Fruit fly (Drosophila melanogaster) whole organism, prepupa: ENCODE data around the gene CG33080.
A peak's percentile ranks its signal among the peaks of the same experiment; 100 is the strongest.

Experiments
- CG10631 ChIP-seq: fragments of 200-800 bp; sonication (Bioruptor generic); optimal IDR thresholded peaks from 2 replicates; lab custom pipeline; 2016; ENCODE audit warnings: missing biosample characterization, missing genetic modification characterization
- CG11762 ChIP-seq: fragments of 200-800 bp; sonication (Bioruptor generic); optimal IDR thresholded peaks from 3 replicates; lab custom pipeline; 2016; ENCODE audit warnings: missing biosample characterization, missing genetic modification characterization; ENCODE audit not compliant: insufficient read depth
- CG11902 ChIP-seq: fragments of 200-800 bp; sonication (Bioruptor generic); optimal IDR thresholded peaks from 3 replicates; lab custom pipeline; 2016; ENCODE audit warnings: missing biosample characterization, missing genetic modification characterization
- CG15336 ChIP-seq: fragments of 200-800 bp; sonication (Bioruptor generic); IDR thresholded peaks from 2 replicates; pipeline ENCODE4 v1.3.6; 2022; ENCODE audit warnings: missing biosample characterization, missing genetic modification characterization
- CG1621 ChIP-seq: fragments of 200-800 bp; sonication (Bioruptor generic); optimal IDR thresholded peaks from 3 replicates; lab custom pipeline; 2018; ENCODE audit warnings: missing biosample characterization, mild to moderate bottlenecking, missing genetic modification characterization
- CG16779 ChIP-seq: fragments of 200-800 bp; sonication (Bioruptor generic); optimal IDR thresholded peaks from 3 replicates; lab custom pipeline; 2017; ENCODE audit warnings: missing biosample characterization, mild to moderate bottlenecking, missing genetic modification characterization
- CG3032 ChIP-seq: fragments of 200-800 bp; optimal IDR thresholded peaks from 2 replicates; lab custom pipeline; 2019; ENCODE audit warnings: missing biosample characterization, mild to moderate bottlenecking, missing genetic modification characterization, moderate library complexity
- CG32006 ChIP-seq: fragments of 200-800 bp; sonication (Bioruptor generic); optimal IDR thresholded peaks from 3 replicates; lab custom pipeline; 2017; ENCODE audit warnings: missing biosample characterization, mild to moderate bottlenecking, missing genetic modification characterization
- CG34406 ChIP-seq: fragments of 200-800 bp; sonication (Bioruptor generic); optimal IDR thresholded peaks from 3 replicates; lab custom pipeline; 2016; ENCODE audit warnings: missing biosample characterization, missing genetic modification characterization
- CG3919 ChIP-seq: fragments of 200-800 bp; sonication (Bioruptor generic); optimal IDR thresholded peaks from 3 replicates; lab custom pipeline; 2016; ENCODE audit warnings: missing biosample characterization, missing genetic modification characterization
- CG4318 ChIP-seq: fragments of 200-800 bp; sonication (Bioruptor generic); optimal IDR thresholded peaks from 3 replicates; lab custom pipeline; 2017; ENCODE audit warnings: missing biosample characterization, mild to moderate bottlenecking, missing genetic modification characterization
- CG6163 ChIP-seq: fragments of 200-800 bp; sonication (Bioruptor generic); IDR thresholded peaks from 3 replicates; pipeline ENCODE4 v1.3.6; 2022; ENCODE audit warnings: missing biosample characterization, missing genetic modification characterization
- CG6792 ChIP-seq: fragments of 200-800 bp; sonication (Bioruptor generic); optimal IDR thresholded peaks from 3 replicates; lab custom pipeline; 2016; ENCODE audit warnings: missing biosample characterization, missing genetic modification characterization
- CG7368 ChIP-seq: fragments of 200-800 bp; sonication (Bioruptor generic); optimal IDR thresholded peaks from 3 replicates; lab custom pipeline; 2016; ENCODE audit warnings: missing biosample characterization, missing genetic modification characterization
- CG8119 ChIP-seq: fragments of 200-800 bp; sonication (Bioruptor generic); IDR thresholded peaks from 3 replicates; pipeline ENCODE4 v1.3.6; 2022; ENCODE audit warnings: missing biosample characterization, missing genetic modification characterization
- CG8319 ChIP-seq: fragments of 200-800 bp; sonication (Bioruptor generic); optimal IDR thresholded peaks from 3 replicates; lab custom pipeline; 2016; ENCODE audit warnings: missing biosample characterization, missing genetic modification characterization
- CG8632 ChIP-seq: fragments of 200-800 bp; sonication (Bioruptor generic); optimal IDR thresholded peaks from 3 replicates; lab custom pipeline; 2016; ENCODE audit warnings: missing biosample characterization, missing genetic modification characterization
- CG9139 ChIP-seq: fragments of 200-800 bp; sonication (Bioruptor generic); optimal IDR thresholded peaks from 3 replicates; lab custom pipeline; 2017; ENCODE audit warnings: missing biosample characterization, mild to moderate bottlenecking, missing genetic modification characterization
- Eip75B ChIP-seq: fragments of 200-800 bp; sonication (Bioruptor generic); optimal IDR thresholded peaks from 3 replicates; lab custom pipeline; 2016; ENCODE audit warnings: missing biosample characterization, missing genetic modification characterization
- Eip78C ChIP-seq: fragments of 200-800 bp; sonication (Bioruptor generic); peaks from one replicate; lab custom pipeline; 2016; ENCODE audit warnings: missing biosample characterization, missing genetic modification characterization
- Eip93F ChIP-seq: fragments of 200-800 bp; sonication (Bioruptor generic); optimal IDR thresholded peaks from 2 replicates; lab custom pipeline; 2016; ENCODE audit warnings: missing biosample characterization, mild to moderate bottlenecking, missing genetic modification characterization
- Ets96B ChIP-seq: fragments of 200-800 bp; optimal IDR thresholded peaks from 2 replicates; lab custom pipeline; 2019; ENCODE audit warnings: missing biosample characterization, mild to moderate bottlenecking, missing genetic modification characterization, moderate library complexity
- Gug ChIP-seq: fragments of 200-800 bp; sonication (Bioruptor generic); IDR thresholded peaks from 2 replicates; pipeline ENCODE4 v1.3.6; 2022; ENCODE audit warnings: missing biosample characterization, missing genetic modification characterization
- Hr38 ChIP-seq: sonication (Bioruptor generic); optimal IDR thresholded peaks from 2 replicates; lab custom pipeline; 2016; ENCODE audit warnings: missing biosample characterization, missing genetic modification characterization
- Hr39 ChIP-seq: fragments of 200-800 bp; sonication (Bioruptor generic); optimal IDR thresholded peaks from 2 replicates; lab custom pipeline; 2016; ENCODE audit warnings: missing biosample characterization, missing genetic modification characterization
- Hr4 ChIP-seq: fragments of 200-800 bp; sonication (Bioruptor generic); optimal IDR thresholded peaks from 3 replicates; lab custom pipeline; 2016; ENCODE audit warnings: missing biosample characterization, missing genetic modification characterization
- Lpt ChIP-seq: fragments of 200-800 bp; sonication (Bioruptor generic); optimal IDR thresholded peaks from 3 replicates; lab custom pipeline; 2016; ENCODE audit warnings: missing biosample characterization, missing genetic modification characterization
- Met ChIP-seq: fragments of 200-800 bp; sonication (Bioruptor generic); optimal IDR thresholded peaks from 3 replicates; lab custom pipeline; 2016; ENCODE audit warnings: missing biosample characterization, missing genetic modification characterization
- Smox ChIP-seq: fragments of 200-800 bp; sonication (Bioruptor generic); optimal IDR thresholded peaks from 3 replicates; lab custom pipeline; 2016; ENCODE audit warnings: missing biosample characterization, missing genetic modification characterization
- Sox102F ChIP-seq: fragments of 200-800 bp; sonication (Bioruptor generic); optimal IDR thresholded peaks from 2 replicates; lab custom pipeline; 2016; ENCODE audit warnings: missing biosample characterization, mild to moderate bottlenecking, missing genetic modification characterization
- Sox15 ChIP-seq: fragments of 200-800 bp; sonication (Bioruptor generic); optimal IDR thresholded peaks from 3 replicates; lab custom pipeline; 2016; ENCODE audit warnings: missing biosample characterization, missing genetic modification characterization
- achi ChIP-seq: fragments of 200-800 bp; sonication (Bioruptor generic); optimal IDR thresholded peaks from 3 replicates; lab custom pipeline; 2016; ENCODE audit warnings: missing biosample characterization, missing genetic modification characterization
- dac ChIP-seq: fragments of 200-800 bp; sonication (Bioruptor generic); optimal IDR thresholded peaks from 2 replicates; lab custom pipeline; 2017; ENCODE audit warnings: missing biosample characterization, mild to moderate bottlenecking, missing genetic modification characterization
- dsx ChIP-seq: fragments of 200-800 bp; optimal IDR thresholded peaks from 3 replicates; lab custom pipeline; 2019; ENCODE audit warnings: missing biosample characterization, mild to moderate bottlenecking, missing genetic modification characterization, moderate library complexity; ENCODE audit not compliant: poor library complexity, severe bottlenecking
- eg ChIP-seq: fragments of 200-800 bp; sonication (Bioruptor generic); IDR thresholded peaks from 3 replicates; pipeline ENCODE4 v1.3.6; 2022; ENCODE audit warnings: missing biosample characterization, missing genetic modification characterization
- esn ChIP-seq: fragments of 200-800 bp; sonication (Bioruptor generic); optimal IDR thresholded peaks from 2 replicates; lab custom pipeline; 2016; ENCODE audit warnings: missing biosample characterization, mild to moderate bottlenecking, missing genetic modification characterization, moderate library complexity
- fd59A ChIP-seq: fragments of 200-800 bp; sonication (Bioruptor generic); optimal IDR thresholded peaks from 2 replicates; lab custom pipeline; 2017; ENCODE audit warnings: missing biosample characterization, mild to moderate bottlenecking, missing genetic modification characterization, missing genetic modification reagents
- fd85E ChIP-seq: fragments of 200-800 bp; sonication (Bioruptor generic); optimal IDR thresholded peaks from 3 replicates; lab custom pipeline; 2016; ENCODE audit warnings: missing biosample characterization, missing genetic modification characterization
- fkh ChIP-seq: fragments of 200-800 bp; sonication (Bioruptor generic); optimal IDR thresholded peaks from 3 replicates; lab custom pipeline; 2017; ENCODE audit warnings: missing biosample characterization, mild to moderate bottlenecking, missing genetic modification characterization, moderate library complexity
- net ChIP-seq: fragments of 200-800 bp; sonication (Bioruptor generic); optimal IDR thresholded peaks from 3 replicates; lab custom pipeline; 2016; ENCODE audit warnings: missing biosample characterization, missing genetic modification characterization
- pdm3 ChIP-seq: fragments of 200-800 bp; sonication (Bioruptor generic); optimal IDR thresholded peaks from 3 replicates; lab custom pipeline; 2016; ENCODE audit warnings: missing biosample characterization, missing genetic modification characterization
- salr ChIP-seq, 2 experiments: fragments of 200-800 bp; sonication (Bioruptor generic); optimal IDR thresholded peaks; 3 replicates each; lab custom pipeline; 2016 to 2018; ENCODE audit warnings: missing biosample characterization in 2 of 2, missing genetic modification characterization in 2 of 2, mild to moderate bottlenecking in 1 of 2
- spab ChIP-seq: fragments of 200-800 bp; sonication (Bioruptor generic); optimal IDR thresholded peaks from 2 replicates; lab custom pipeline; 2017; ENCODE audit warnings: missing biosample characterization, mild to moderate bottlenecking, missing genetic modification characterization, missing genetic modification reagents
- ss ChIP-seq, 2 experiments: fragments of 200-800 bp; sonication (Bioruptor generic); optimal IDR thresholded peaks; 2 replicates in 1 of 2; 3 replicates in 1 of 2; lab custom pipeline; 2017 to 2018; ENCODE audit warnings: mild to moderate bottlenecking in 2 of 2, missing biosample characterization in 2 of 2, missing genetic modification characterization in 2 of 2, moderate library complexity in 1 of 2
- svp ChIP-seq: fragments of 200-800 bp; sonication (Bioruptor generic); peaks from one replicate; lab custom pipeline; 2016; ENCODE audit warnings: missing biosample characterization, missing genetic modification characterization
- topi ChIP-seq: fragments of 200-800 bp; sonication (Bioruptor generic); optimal IDR thresholded peaks from 3 replicates; lab custom pipeline; 2016; ENCODE audit warnings: missing biosample characterization, missing genetic modification characterization
- vri ChIP-seq: fragments of 200-800 bp; sonication (Bioruptor generic); optimal IDR thresholded peaks from 3 replicates; lab custom pipeline; 2016; ENCODE audit warnings: missing biosample characterization, mild to moderate bottlenecking, missing genetic modification characterization

CG33080 gene

dm6 chrX:5718476-5719012 is 966 bp upstream of the CG33080 start (continued):
- TF ChIP-seq ss (GFP tag; optimal IDR thresholded peaks at IDR 0.05; lab: Kevin White, UChicago), result no peak
- TF ChIP-seq CG9139 (GFP tag; lab: Kevin White, UChicago), result no peak
- no peak for TF ChIP-seq Eip93F (GFP tag; lab: Kevin White, UChicago)
- TF ChIP-seq CG8119 (GFP tag; lab: Robert Waterston, UW), result peak; percentile 60; the same call in 1 of the 3 replicates
- no peak for TF ChIP-seq CG10631 (GFP tag; lab: Kevin White, UChicago)
- TF ChIP-seq dsx (GFP tag; lab: Kevin White, UChicago), result no peak
- TF ChIP-seq achi (GFP tag; lab: Kevin White, UChicago), result peak; percentile 16
- TF ChIP-seq Met (GFP tag; lab: Kevin White, UChicago), result no peak
- peak; percentile 22 for TF ChIP-seq esn (GFP tag; lab: Kevin White, UChicago)
- no peak for TF ChIP-seq CG7368
- no peak for TF ChIP-seq fd85E (GFP tag; lab: Kevin White, UChicago)
- TF ChIP-seq CG15336, result peak; percentile 67
- no peak for TF ChIP-seq CG11902
- TF ChIP-seq CG11762, result no peak
- TF ChIP-seq CG4318 (GFP tag; lab: Kevin White, UChicago), result no peak
- TF ChIP-seq Eip78C (GFP tag; lab: Kevin White, UChicago), result peak; percentile 76
- no peak for TF ChIP-seq Smox (GFP tag; lab: Kevin White, UChicago)
- no peak for TF ChIP-seq fd59A
- TF ChIP-seq CG6792, result no peak
- no peak for TF ChIP-seq CG8632 (GFP tag; lab: Kevin White, UChicago)
- no peak for TF ChIP-seq fkh (GFP tag; lab: Kevin White, UChicago)
- TF ChIP-seq Hr38 (GFP tag; lab: Kevin White, UChicago), result no peak
- no peak for TF ChIP-seq Hr39 (GFP tag; lab: Kevin White, UChicago)
- no peak for TF ChIP-seq Eip75B (GFP tag; lab: Kevin White, UChicago)
- TF ChIP-seq CG3032 (tag; lab: Kevin White, UChicago), result no peak
- peak; percentile 1 for TF ChIP-seq pdm3 (GFP tag; lab: Kevin White, UChicago)
- TF ChIP-seq CG16779 (tag; lab: Kevin White, UChicago), result no peak
- no peak for TF ChIP-seq Ets96B (tag; lab: Kevin White, UChicago)
- peak; percentile 9 for TF ChIP-seq Sox102F (GFP tag; lab: Kevin White, UChicago)
- no peak for TF ChIP-seq dac (GFP tag; lab: Kevin White, UChicago)
- TF ChIP-seq Gug, result no peak
- peak; percentile 33 for TF ChIP-seq CG32006 (GFP tag; lab: Kevin White, UChicago)
- peak; percentile 15 for TF ChIP-seq topi
- no peak for TF ChIP-seq net (GFP tag; lab: Kevin White, UChicago)
- TF ChIP-seq CG1621, result no peak
- TF ChIP-seq CG34406 (GFP tag; lab: Kevin White, UChicago), result peak; percentile 28

- TF ChIP-seq esn (GFP tag; lab: Kevin White, UChicago) (peak; percentile 34), Hr4 (GFP tag; lab: Kevin White, UChicago) (peak; percentile 1), CG6163 (no peak), Ets96B (tag; lab: Kevin White, UChicago) (no peak), dac (GFP tag; lab: Kevin White, UChicago) (no peak), salr (GFP tag; optimal IDR thresholded peaks at IDR 0.05; lab: Kevin White, UChicago) (no peak), Lpt (no peak), CG15336 (0 out of 2 replicates have a peak, but pooled peaks have one; percentile 31), svp (GFP tag; lab: Kevin White, UChicago) (peak; percentile 66), Sox15 (GFP tag; lab: Kevin White, UChicago) (no peak), Hr39 (GFP tag; lab: Kevin White, UChicago) (no peak), Eip93F (GFP tag; lab: Kevin White, UChicago) (no peak), spab (GFP tag; lab: Kevin White, UChicago) (no peak), Gug (no peak), CG3919 (GFP tag; lab: Kevin White, UChicago) (no peak), fkh (GFP tag; lab: Kevin White, UChicago) (no peak), CG11762 (no peak), CG32006 (GFP tag; lab: Kevin White, UChicago) (no peak), achi (GFP tag; lab: Kevin White, UChicago) (no peak), eg (GFP tag; lab: Robert Waterston, UW) (no peak), vri (no peak), CG8119 (GFP tag; lab: Robert Waterston, UW) (0 out of 3 replicates have a peak, but pooled peaks have one; percentile 21), Met (GFP tag; lab: Kevin White, UChicago) (no peak), Eip78C (GFP tag; lab: Kevin White, UChicago) (peak; percentile 52), Sox102F (GFP tag; lab: Kevin White, UChicago) (peak; percentile 14), CG8319 (GFP tag; lab: Kevin White, UChicago) (no peak), ss (GFP tag; optimal IDR thresholded peaks at IDR 0.05; lab: Kevin White, UChicago) (no peak)
These were observed 1.9 kb downstream of the CG33080 start for dm6 chrX:5715455-5716227.
